Worm (Caenorhabditis elegans) whole organism, mixed stage, embryonic: ENCODE data around the gene T26G10.5.
"Not testable (repeated sequence)": the region's sequence is repeated elsewhere in the genome, so short reads cannot be mapped to it uniquely, and the experiment has no call there.

ENCODE experiments used
- M03D4.4 ChIP-seq: sonication (generic microtip); optimal IDR thresholded peaks from 2 replicates; lab custom pipeline; 2017; ENCODE audit warnings: mild to moderate bottlenecking, missing genetic modification characterization, missing compliant biosample characterization
- bed-3 ChIP-seq: fragments of 200-800 bp; sonication (Bioruptor generic); optimal IDR thresholded peaks from 3 replicates; lab custom pipeline; 2018; ENCODE audit warnings: mild to moderate bottlenecking, missing genetic modification characterization, moderate library complexity, missing compliant biosample characterization
- blmp-1 ChIP-seq: fragments of 150-350 bp; optimal IDR thresholded peaks from 2 replicates; lab custom pipeline; 2014; ENCODE audit warnings: missing biosample characterization, missing genetic modification characterization
- ceh-39 ChIP-seq: fragments of 150-350 bp; optimal IDR thresholded peaks from 2 replicates; lab custom pipeline; 2014; ENCODE audit warnings: missing biosample characterization, missing genetic modification characterization
- ceh-43 ChIP-seq: fragments of 200-800 bp; sonication (Bioruptor generic); optimal IDR thresholded peaks from 2 replicates; lab custom pipeline; 2018; ENCODE audit warnings: mild to moderate bottlenecking, missing genetic modification characterization, moderate library complexity, missing compliant biosample characterization
- ceh-83 ChIP-seq: fragments of 200-800 bp; sonication (Bioruptor generic); optimal IDR thresholded peaks from 2 replicates; lab custom pipeline; 2018; ENCODE audit warnings: mild to moderate bottlenecking, missing genetic modification characterization, missing compliant biosample characterization
- ces-1 ChIP-seq: fragments of 150-350 bp; optimal IDR thresholded peaks from 2 replicates; lab custom pipeline; 2014; ENCODE audit warnings: missing biosample characterization, missing genetic modification reagents, missing genetic modification characterization
- cnd-1 ChIP-seq: fragments of 200-800 bp; sonication (Bioruptor generic); optimal IDR thresholded peaks from 2 replicates; lab custom pipeline; 2018; ENCODE audit warnings: mild to moderate bottlenecking, missing genetic modification characterization, missing compliant biosample characterization
- drap-1 ChIP-seq: fragments of 200-800 bp; sonication (Bioruptor generic); optimal IDR thresholded peaks from 3 replicates; lab custom pipeline; 2018; ENCODE audit warnings: mild to moderate bottlenecking, missing genetic modification characterization, missing compliant biosample characterization
- elt-1 ChIP-seq: sonication (generic microtip); optimal IDR thresholded peaks from 2 replicates; lab custom pipeline; 2017; ENCODE audit warnings: missing genetic modification characterization, mild to moderate bottlenecking, missing compliant biosample characterization, antibody characterized with exemption, moderate library complexity, borderline replicate concordance; ENCODE audit not compliant: insufficient read depth
- elt-3 ChIP-seq: fragments of 150-350 bp; optimal IDR thresholded peaks from 2 replicates; lab custom pipeline; 2014; ENCODE audit warnings: missing biosample characterization, missing genetic modification characterization
- flh-1 ChIP-seq: fragments of 200-800 bp; sonication (Bioruptor generic); optimal IDR thresholded peaks from 2 replicates; lab custom pipeline; 2018; ENCODE audit warnings: mild to moderate bottlenecking, missing genetic modification characterization, moderate library complexity, missing compliant biosample characterization
- ham-2 ChIP-seq: fragments of 200-800 bp; sonication (Bioruptor generic); optimal IDR thresholded peaks from 2 replicates; lab custom pipeline; 2018; ENCODE audit warnings: mild to moderate bottlenecking, missing genetic modification characterization, missing compliant biosample characterization
- lin-13 ChIP-seq: fragments of 150-350 bp; optimal IDR thresholded peaks from 2 replicates; lab custom pipeline; 2014; ENCODE audit warnings: missing biosample characterization, missing genetic modification characterization
- lin-32 ChIP-seq: fragments of 200-800 bp; sonication (Bioruptor generic); optimal IDR thresholded peaks from 2 replicates; lab custom pipeline; 2018; ENCODE audit warnings: mild to moderate bottlenecking, missing genetic modification characterization, missing compliant biosample characterization
- lsy-2 ChIP-seq: fragments of 150-350 bp; optimal IDR thresholded peaks from 2 replicates; lab custom pipeline; 2014; ENCODE audit warnings: missing biosample characterization, missing genetic modification characterization
- mab-5 ChIP-seq: fragments of 150-350 bp; optimal IDR thresholded peaks from 2 replicates; lab custom pipeline; 2014; ENCODE audit warnings: missing biosample characterization, missing genetic modification characterization
- mep-1 ChIP-seq: fragments of 150-350 bp; optimal IDR thresholded peaks from 2 replicates; lab custom pipeline; 2017; ENCODE audit warnings: missing biosample characterization, missing genetic modification reagents, missing genetic modification characterization, inconsistent platforms
- mls-2 ChIP-seq: sonication (generic microtip); optimal IDR thresholded peaks from 2 replicates; lab custom pipeline; 2016; ENCODE audit warnings: mild to moderate bottlenecking, missing genetic modification characterization, moderate library complexity, missing compliant biosample characterization
- nhr-12 ChIP-seq: fragments of 150-350 bp; optimal IDR thresholded peaks from 2 replicates; lab custom pipeline; 2014; ENCODE audit warnings: missing biosample characterization, missing genetic modification characterization
- nhr-2 ChIP-seq: fragments of 150-350 bp; optimal IDR thresholded peaks from 2 replicates; lab custom pipeline; 2014; ENCODE audit warnings: missing biosample characterization, missing genetic modification characterization
- nhr-237 ChIP-seq: fragments of 150-350 bp; optimal IDR thresholded peaks from 2 replicates; lab custom pipeline; 2014; ENCODE audit warnings: missing biosample characterization, missing genetic modification characterization
- nhr-28 ChIP-seq: fragments of 150-350 bp; optimal IDR thresholded peaks from 2 replicates; lab custom pipeline; 2014; ENCODE audit warnings: missing biosample characterization, missing genetic modification characterization
- nhr-76 ChIP-seq: sonication (generic microtip); optimal IDR thresholded peaks from 2 replicates; lab custom pipeline; 2017; ENCODE audit warnings: missing biosample characterization, missing genetic modification characterization
- pha-4 ChIP-seq: fragments of 150-350 bp; optimal IDR thresholded peaks from 2 replicates; lab custom pipeline; 2018; ENCODE audit warnings: missing biosample characterization, missing genetic modification reagents, missing genetic modification characterization
- snpc-4 ChIP-seq: fragments of 150-350 bp; optimal IDR thresholded peaks from 2 replicates; lab custom pipeline; 2014; ENCODE audit warnings: missing biosample characterization, missing genetic modification characterization
- sptf-1 ChIP-seq: sonication (generic microtip); optimal IDR thresholded peaks from 2 replicates; lab custom pipeline; 2017; ENCODE audit warnings: mild to moderate bottlenecking, missing genetic modification characterization, moderate library complexity, missing compliant biosample characterization
- unc-39 ChIP-seq: fragments of 150-350 bp; optimal IDR thresholded peaks from 2 replicates; lab custom pipeline; 2014; ENCODE audit warnings: missing biosample characterization, missing genetic modification characterization
- unc-62 ChIP-seq: fragments of 150-350 bp; optimal IDR thresholded peaks from 2 replicates; lab custom pipeline; 2014; ENCODE audit warnings: missing biosample characterization, missing genetic modification reagents, missing genetic modification characterization
- ztf-11 ChIP-seq: fragments of 150-350 bp; optimal IDR thresholded peaks from 2 replicates; lab custom pipeline; 2014; ENCODE audit warnings: missing biosample characterization, missing genetic modification characterization

The T26G10.5 gene

DNA sequence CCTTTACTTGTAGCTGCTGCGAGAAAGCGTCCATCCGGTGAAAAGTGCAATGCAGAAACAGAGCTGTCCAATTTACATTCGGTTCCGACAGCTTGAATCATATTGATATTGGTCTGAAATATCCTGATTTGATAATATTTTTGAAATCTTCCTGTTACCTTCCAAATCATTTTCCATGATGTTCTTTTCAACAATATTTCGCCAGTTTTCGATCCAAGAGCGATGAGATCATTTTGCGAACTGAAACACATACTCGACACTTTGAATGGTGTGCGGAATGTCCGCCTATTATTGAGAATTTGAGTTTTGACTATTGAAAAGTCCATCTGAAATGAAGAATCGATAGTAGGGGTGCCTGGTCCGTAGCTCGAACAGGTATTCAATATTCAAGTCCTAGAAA is 14.9 kb upstream of the T26G10.5 start, which contains the start of gene emb-30:
TSS of gene emb-30 (minus strand) at position 328 of the 400 bp plus-strand sequence.
- TF ChIP-seq snpc-4: no peak
- no peak for TF ChIP-seq bed-3 (GFP tag; lab: Kevin White, UChicago)
- TF ChIP-seq drap-1 (GFP tag; lab: Kevin White, UChicago): no peak
- no peak for TF ChIP-seq mab-5 (tag; lab: Kevin White, UChicago)
- TF ChIP-seq unc-62: no peak
- TF ChIP-seq mep-1 (tag; lab: Kevin White, UChicago): no peak

DNA sequence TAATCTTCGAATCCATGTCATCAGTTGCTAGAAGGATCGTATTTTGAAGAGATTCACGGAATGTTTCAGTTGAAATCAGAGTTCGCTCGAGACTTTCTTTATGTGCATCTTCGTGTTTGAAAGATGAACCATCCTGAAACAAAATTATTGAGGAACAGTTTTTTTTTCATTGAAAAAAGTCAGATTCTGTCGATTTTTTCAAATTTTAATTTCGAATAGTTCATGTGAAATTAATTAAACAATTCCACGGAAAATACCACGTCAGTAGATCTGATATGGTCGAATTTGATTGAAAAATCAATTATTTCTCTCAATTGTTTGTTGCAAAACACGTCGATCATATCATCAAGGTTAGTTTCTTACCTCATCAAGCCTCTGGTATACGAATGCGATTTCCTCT is 13.2 kb upstream of the T26G10.5 start, which contains the start of gene F54C8.1:
TSS of gene F54C8.1 (plus strand) at position 301 of the 400 bp plus-strand sequence.
- TF ChIP-seq nhr-2 (tag; lab: Kevin White, UChicago) (no peak), nhr-76 (tag; lab: Kevin White, UChicago) (no peak), sptf-1 (tag; lab: Kevin White, UChicago) (no peak), unc-39 (tag; lab: Kevin White, UChicago) (no peak), nhr-12 (tag; lab: Kevin White, UChicago) (no peak)
- TF ChIP-seq, all 35 proteins: peak for 0

DNA sequence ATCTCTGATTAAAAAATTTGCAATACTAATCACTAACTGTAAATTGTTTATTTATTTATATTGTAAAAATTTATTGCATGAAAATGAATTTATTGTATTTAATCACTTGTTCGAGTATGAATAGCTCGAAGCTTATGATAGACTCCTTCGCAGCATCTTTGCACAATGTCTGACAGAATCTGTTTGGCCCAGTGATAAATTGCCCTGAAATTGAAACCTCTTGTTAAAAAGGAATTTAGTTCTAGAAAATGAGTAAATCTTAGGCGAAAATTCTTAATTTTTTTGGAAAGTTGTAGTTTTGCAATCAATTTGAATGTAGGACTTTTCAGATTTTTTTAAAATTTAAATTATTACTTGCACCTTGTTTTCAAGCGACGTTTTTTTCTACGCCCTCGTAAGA is 8.8 kb upstream of the T26G10.5 start:
- no peak for TF ChIP-seq elt-1 (tag; lab: Kevin White, UChicago)
- TF ChIP-seq ztf-11 (tag; lab: Kevin White, UChicago): no peak
- TF ChIP-seq nhr-2 (tag; lab: Kevin White, UChicago): no peak
- TF ChIP-seq mab-5 (tag; lab: Kevin White, UChicago): no peak
- TF ChIP-seq cnd-1: no peak
- TF ChIP-seq blmp-1 (tag; lab: Kevin White, UChicago): no peak
- no peak for TF ChIP-seq nhr-76 (tag; lab: Kevin White, UChicago)
- no peak for TF ChIP-seq nhr-237 (tag; lab: Kevin White, UChicago)
- TF ChIP-seq elt-3 (tag; lab: Kevin White, UChicago): no peak
- no peak for TF ChIP-seq lsy-2
- no peak for TF ChIP-seq ceh-83 (GFP tag; lab: Kevin White, UChicago)
- TF ChIP-seq ham-2 (GFP tag; lab: Kevin White, UChicago): no peak
- no peak for TF ChIP-seq ceh-43 (GFP tag; lab: Kevin White, UChicago)
- TF ChIP-seq flh-1 (GFP tag; lab: Kevin White, UChicago): no peak
- TF ChIP-seq unc-39 (tag; lab: Kevin White, UChicago): no peak
- no peak for TF ChIP-seq ceh-39 (tag; lab: Kevin White, UChicago)
- TF ChIP-seq mls-2: no peak

DNA sequence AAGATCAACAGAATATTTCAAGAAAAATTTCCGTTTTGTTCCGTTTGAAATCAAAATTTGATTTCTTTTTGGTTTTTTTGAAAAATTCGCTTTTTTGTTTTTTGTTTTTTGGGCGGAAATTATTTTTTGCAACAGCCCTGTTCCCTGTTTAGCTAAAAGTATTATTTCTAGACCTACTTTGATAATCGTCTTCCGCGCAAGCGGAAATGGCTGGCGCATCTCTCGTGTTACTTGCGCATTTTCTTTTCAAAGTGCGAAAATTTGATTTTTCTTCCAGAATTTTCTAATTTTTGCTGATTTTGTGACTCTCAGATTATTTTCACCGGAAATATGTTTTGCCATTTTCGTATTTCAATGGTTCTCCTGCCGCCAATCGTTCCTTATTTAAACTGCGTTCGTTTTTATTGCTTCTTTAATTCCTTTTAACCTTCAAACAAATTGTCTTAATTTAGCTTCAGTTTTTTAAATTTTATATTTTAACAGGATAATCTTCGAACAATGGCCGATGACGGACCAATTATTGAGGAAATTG is 7.4 kb upstream of the T26G10.5 start, which contains the start of gene cpar-1:
TSS of gene cpar-1 (plus strand) at position 482 of the 532 bp plus-strand sequence.
- no peak for TF ChIP-seq M03D4.4 (tag; lab: Kevin White, UChicago)
- no peak for TF ChIP-seq lin-32
- TF ChIP-seq lin-13: peak; percentile 14
- no peak for TF ChIP-seq ham-2 (GFP tag; lab: Kevin White, UChicago)

DNA sequence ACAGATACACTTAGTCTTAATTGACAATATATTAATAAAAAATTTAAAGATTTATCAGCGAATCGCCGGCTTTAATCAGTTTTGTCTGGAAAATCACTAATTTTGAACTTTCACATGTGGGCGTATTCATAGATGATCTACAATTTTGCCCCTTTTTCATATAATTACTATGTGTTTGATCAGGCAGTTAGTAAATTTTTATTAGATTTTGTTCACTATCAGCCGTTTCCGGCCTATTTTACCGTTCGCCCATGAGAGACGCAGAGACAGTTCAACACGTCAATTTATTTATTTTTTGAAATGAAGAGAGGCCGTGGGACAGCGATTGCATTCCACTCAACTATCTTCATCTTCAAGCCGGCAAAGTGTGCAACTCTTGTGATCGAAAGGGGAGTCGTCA is 6.0 kb downstream of the T26G10.5 start, which contains the start of gene T26G10.4:
TSS of gene T26G10.4 (plus strand) at position 301 of the 400 bp plus-strand sequence.
- TF ChIP-seq drap-1 (GFP tag; lab: Kevin White, UChicago); elt-1 (tag; lab: Kevin White, UChicago); ceh-39 (tag; lab: Kevin White, UChicago): not testable (repeated sequence)
- TF ChIP-seq, all 35 proteins: peak for 0; not testable (repeated sequence) for 35

DNA sequence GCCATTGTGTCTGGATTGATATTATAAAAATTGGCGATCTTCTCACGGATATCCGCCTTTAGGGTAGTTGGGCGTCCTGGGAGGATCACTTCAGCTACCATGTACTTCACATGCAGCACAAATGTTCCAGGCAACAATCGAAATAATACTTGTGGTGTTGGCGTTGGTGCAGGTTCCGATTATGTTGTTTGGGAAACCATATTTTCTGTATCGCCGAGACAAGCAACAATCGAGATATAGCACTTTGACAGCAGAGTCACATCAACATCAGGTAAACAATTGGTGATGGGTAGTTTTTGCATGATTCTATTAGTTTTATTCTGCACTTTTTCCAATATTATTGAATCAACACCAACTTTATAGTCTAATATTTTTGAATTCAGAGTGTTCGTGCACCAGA is 12.9 kb downstream of the T26G10.5 start, which contains the start of gene T26G10.3:
TSS of gene T26G10.3 (minus strand) at position 101 of the 400 bp plus-strand sequence.
- TF ChIP-seq nhr-2 (tag; lab: Kevin White, UChicago) (no peak), drap-1 (GFP tag; lab: Kevin White, UChicago) (no peak), mab-5 (tag; lab: Kevin White, UChicago) (no peak), lsy-2 (no peak), sptf-1 (tag; lab: Kevin White, UChicago) (no peak), elt-3 (tag; lab: Kevin White, UChicago) (no peak), pha-4 (tag; lab: Kevin White, UChicago) (no peak), mep-1 (tag; lab: Kevin White, UChicago) (no peak), ces-1 (GFP tag; lab: Kevin White, UChicago) (no peak), nhr-28 (tag; lab: Kevin White, UChicago) (no peak), nhr-76 (tag; lab: Kevin White, UChicago) (no peak)
